Worm (Caenorhabditis elegans) whole organism, L4 larva: Measurements from ENCODE around the gene emb-27.

Source experiments
- F26F4.8 ChIP-seq: fragments of 200-800 bp; sonication (Bioruptor generic); conservative IDR thresholded peaks from 2 replicates; pipeline ENCODE4 v1.3.6; 2022; ENCODE audit warnings: missing genetic modification characterization, missing compliant biosample characterization
- ZK546.5 ChIP-seq, 2 experiments: sonication (generic microtip); optimal IDR thresholded peaks; 2 replicates each; lab custom pipeline; 2017; ENCODE audit warnings: missing biosample characterization in 2 of 2, missing genetic modification characterization in 2 of 2
- ama-1 ChIP-seq: fragments of 150-350 bp; optimal IDR thresholded peaks from 2 replicates; lab custom pipeline; 2014; ENCODE audit warnings: inconsistent platforms, mixed read lengths
- ceh-32 ChIP-seq: sonication (generic microtip); optimal IDR thresholded peaks from 2 replicates; lab custom pipeline; 2016; ENCODE audit warnings: mild to moderate bottlenecking, missing genetic modification characterization, missing compliant biosample characterization; ENCODE audit not compliant: poor library complexity
- egl-27 ChIP-seq: sonication (generic microtip); optimal IDR thresholded peaks from 3 replicates; lab custom pipeline; 2017; ENCODE audit warnings: missing biosample characterization, missing genetic modification reagents, missing genetic modification characterization
- fkh-10 ChIP-seq: fragments of 150-350 bp; optimal IDR thresholded peaks from 2 replicates; lab custom pipeline; 2014; ENCODE audit warnings: missing biosample characterization, missing genetic modification reagents, missing genetic modification characterization
- lin-29 ChIP-seq: fragments of 200-800 bp; sonication (Bioruptor generic); IDR thresholded peaks from 2 replicates; pipeline ENCODE4 v1.3.6; 2022; ENCODE audit warnings: missing genetic modification reagents, missing genetic modification characterization, missing compliant biosample characterization
- lin-39 ChIP-seq: fragments of 150-350 bp; optimal IDR thresholded peaks from 2 replicates; lab custom pipeline; 2014; ENCODE audit warnings: missing biosample characterization, missing genetic modification reagents, missing genetic modification characterization
- skn-1 ChIP-seq: fragments of 150-350 bp; optimal IDR thresholded peaks from 2 replicates; lab custom pipeline; 2014; ENCODE audit warnings: missing biosample characterization, missing genetic modification characterization
- snpc-1.2 ChIP-seq: fragments of 200-800 bp; sonication (Bioruptor generic); IDR thresholded peaks from 2 replicates; pipeline ENCODE4 v1.3.6; 2022; ENCODE audit warnings: missing genetic modification reagents, missing genetic modification characterization, missing compliant biosample characterization
- snpc-4 ChIP-seq: fragments of 150-350 bp; optimal IDR thresholded peaks from 2 replicates; lab custom pipeline; 2014; ENCODE audit warnings: missing biosample characterization, missing genetic modification characterization
- unc-39 ChIP-seq: sonication (generic microtip); optimal IDR thresholded peaks from 2 replicates; lab custom pipeline; 2017; ENCODE audit warnings: missing biosample characterization, missing genetic modification characterization

ce11 chrII:8190455-8190854 lies 28.5 kb upstream of the emb-27 start, which contains the start of gene T05C12.8:
- TF ChIP-seq unc-39 (tag; lab: Kevin White, UChicago) = no peak
- no peak for TF ChIP-seq F26F4.8 (GFP tag; lab: Robert Waterston, UW)
- no peak for TF ChIP-seq skn-1 (tag; lab: Kevin White, UChicago)
- TF ChIP-seq ZK546.5 (tag; optimal IDR thresholded peaks at IDR 0.05; lab: Kevin White, UChicago) = no peak
- no peak for TF ChIP-seq snpc-4 (tag; lab: Kevin White, UChicago)
- no peak for TF ChIP-seq fkh-10
- TF ChIP-seq lin-29 = no peak
- TF ChIP-seq snpc-1.2 (GFP tag; lab: Robert Waterston, UW) = no peak
- no peak for TF ChIP-seq lin-39
- no peak for TF ChIP-seq ama-1 (lab: Kevin White, UChicago)
- no peak for TF ChIP-seq ceh-32 (tag; lab: Kevin White, UChicago)
- no peak for TF ChIP-seq egl-27 (tag; lab: Kevin White, UChicago)
